Worm (Caenorhabditis elegans) whole organism, young adult: ENCODE measurements around the gene nhr-283.
"Not testable (repeated sequence)": the region's sequence is repeated elsewhere in the genome, so short reads cannot be mapped to it uniquely, and the experiment has no call there.

Experiments
- B0019.2 ChIP-seq: fragments of 200-800 bp; sonication (Bioruptor generic); conservative IDR thresholded peaks from 2 replicates; pipeline ENCODE4 v1.3.6; 2022; ENCODE audit warnings: missing genetic modification reagents, missing genetic modification characterization, missing compliant biosample characterization
- C17E4.6 ChIP-seq: fragments of 200-800 bp; sonication (Bioruptor generic); IDR thresholded peaks from 2 replicates; pipeline ENCODE4 v1.3.6; 2022; ENCODE audit warnings: missing genetic modification reagents, missing genetic modification characterization, missing compliant biosample characterization
- F10E7.11 ChIP-seq: sonication (generic microtip); optimal IDR thresholded peaks from 2 replicates; lab custom pipeline; 2017; ENCODE audit warnings: mild to moderate bottlenecking, missing genetic modification characterization, moderate library complexity, missing compliant biosample characterization
- F39B2.1 ChIP-seq: fragments of 200-800 bp; sonication (Bioruptor generic); IDR thresholded peaks from 2 replicates; pipeline ENCODE4 v1.3.6; 2022; ENCODE audit warnings: missing genetic modification reagents, missing genetic modification characterization, missing compliant biosample characterization
- F49E8.2 ChIP-seq: sonication (generic microtip); optimal IDR thresholded peaks from 3 replicates; lab custom pipeline; 2017; ENCODE audit warnings: missing genetic modification characterization, mild to moderate bottlenecking, missing compliant biosample characterization, antibody characterized with exemption, moderate library complexity; ENCODE audit not compliant: insufficient read depth
- F55B11.4 ChIP-seq: sonication (generic microtip); optimal IDR thresholded peaks from 2 replicates; lab custom pipeline; 2016; ENCODE audit warnings: missing compliant biosample characterization, missing genetic modification characterization, borderline replicate concordance; ENCODE audit not compliant: insufficient read depth
- F57A8.1 ChIP-seq: fragments of 200-800 bp; sonication (Bioruptor generic); optimal IDR thresholded peaks from 2 replicates; lab custom pipeline; 2018; ENCODE audit warnings: mild to moderate bottlenecking, missing genetic modification characterization, moderate library complexity, missing compliant biosample characterization
- K12H6.12 ChIP-seq: fragments of 200-800 bp; sonication (Bioruptor generic); optimal IDR thresholded peaks from 2 replicates; lab custom pipeline; 2018; ENCODE audit warnings: mild to moderate bottlenecking, missing genetic modification characterization, missing compliant biosample characterization
- Y56A3A.18 ChIP-seq: fragments of 200-800 bp; sonication (Bioruptor generic); IDR thresholded peaks from 2 replicates; pipeline ENCODE4 v1.3.6; 2022; ENCODE audit warnings: missing genetic modification reagents, missing genetic modification characterization, missing compliant biosample characterization
- Y79H2A.3 ChIP-seq: fragments of 200-800 bp; sonication (Bioruptor generic); conservative IDR thresholded peaks from 2 replicates; pipeline ENCODE4 v1.3.6; 2022; ENCODE audit warnings: missing genetic modification reagents, missing genetic modification characterization, missing compliant biosample characterization
- Y95B8A.8 ChIP-seq: fragments of 200-800 bp; sonication (Bioruptor generic); IDR thresholded peaks from 2 replicates; pipeline ENCODE4 v1.3.6; 2022; ENCODE audit warnings: missing genetic modification reagents, missing genetic modification characterization, missing compliant biosample characterization
- ZK185.1 ChIP-seq: sonication (generic microtip); optimal IDR thresholded peaks from 2 replicates; lab custom pipeline; 2016; ENCODE audit warnings: mild to moderate bottlenecking, missing genetic modification characterization, missing compliant biosample characterization; ENCODE audit not compliant: poor library complexity, severe bottlenecking
- attf-5 ChIP-seq: fragments of 200-800 bp; sonication (Bioruptor generic); optimal IDR thresholded peaks from 2 replicates; lab custom pipeline; 2018; ENCODE audit warnings: mild to moderate bottlenecking, missing genetic modification characterization, missing compliant biosample characterization
- cebp-1 ChIP-seq, 2 experiments: fragments of 200-800 bp in 1 of 2; sonication (Bioruptor generic) in 1 of 2; sonication (generic microtip) in 1 of 2; IDR thresholded peaks in 1 of 2; optimal IDR thresholded peaks in 1 of 2; 2 replicates each; pipeline versions ENCODE4 v1.3.6 to Lab custom; 2017 to 2022; ENCODE audit warnings: missing compliant biosample characterization in 2 of 2, missing genetic modification characterization in 2 of 2, mild to moderate bottlenecking in 1 of 2, missing genetic modification reagents in 1 of 2, moderate library complexity in 1 of 2
- ceh-100 ChIP-seq: fragments of 200-800 bp; sonication (Bioruptor generic); IDR thresholded peaks from 2 replicates; pipeline ENCODE4 v1.3.6; 2022; ENCODE audit warnings: missing genetic modification reagents, missing genetic modification characterization, missing compliant biosample characterization
- ceh-58 ChIP-seq: fragments of 200-800 bp; sonication (Bioruptor generic); IDR thresholded peaks from 2 replicates; pipeline ENCODE4 v1.3.6; 2022; ENCODE audit warnings: missing genetic modification characterization, missing compliant biosample characterization
- ceh-79 ChIP-seq: sonication (generic microtip); optimal IDR thresholded peaks from 2 replicates; lab custom pipeline; 2017; ENCODE audit warnings: mild to moderate bottlenecking, missing genetic modification characterization, missing compliant biosample characterization
- ceh-91 ChIP-seq: fragments of 200-800 bp; sonication (Bioruptor generic); IDR thresholded peaks from 2 replicates; pipeline ENCODE4 v1.3.6; 2022; ENCODE audit warnings: missing genetic modification reagents, missing genetic modification characterization, missing compliant biosample characterization
- die-1 ChIP-seq: sonication (generic microtip); optimal IDR thresholded peaks from 2 replicates; lab custom pipeline; 2016; ENCODE audit warnings: missing genotype, mild to moderate bottlenecking, missing genetic modification characterization, missing compliant biosample characterization
- dpff-1 ChIP-seq: sonication (generic microtip); optimal IDR thresholded peaks from 2 replicates; lab custom pipeline; 2017; ENCODE audit warnings: mild to moderate bottlenecking, missing genetic modification characterization, missing compliant biosample characterization
- efl-1 ChIP-seq: fragments of 150-350 bp; optimal IDR thresholded peaks from 2 replicates; lab custom pipeline; 2014; ENCODE audit warnings: missing biosample characterization, missing genetic modification reagents, missing genetic modification characterization
- egl-44 ChIP-seq: fragments of 200-800 bp; sonication (Bioruptor generic); IDR thresholded peaks from 2 replicates; pipeline ENCODE4 v1.3.6; 2022; ENCODE audit warnings: missing genetic modification reagents, missing genetic modification characterization, missing compliant biosample characterization
- ekl-4 ChIP-seq: fragments of 200-800 bp; sonication (Bioruptor generic); IDR thresholded peaks from 2 replicates; pipeline ENCODE4 v1.3.6; 2022; ENCODE audit warnings: missing genetic modification reagents, missing genetic modification characterization, missing compliant biosample characterization
- fkh-3 ChIP-seq: sonication (generic microtip); optimal IDR thresholded peaks from 2 replicates; lab custom pipeline; 2016; ENCODE audit warnings: mild to moderate bottlenecking, missing genetic modification characterization, missing compliant biosample characterization
- hmg-1.2 ChIP-seq: fragments of 200-800 bp; sonication (Bioruptor generic); IDR thresholded peaks from 2 replicates; pipeline ENCODE4 v1.3.6; 2022; ENCODE audit warnings: missing genetic modification reagents, missing genetic modification characterization, missing compliant biosample characterization
- nhr-179 ChIP-seq: sonication (generic microtip); optimal IDR thresholded peaks from 2 replicates; lab custom pipeline; 2016; ENCODE audit warnings: mild to moderate bottlenecking, missing genetic modification characterization, missing compliant biosample characterization
- pbrm-1 ChIP-seq: fragments of 200-800 bp; sonication (Bioruptor generic); IDR thresholded peaks from 2 replicates; pipeline ENCODE4 v1.3.6; 2022; ENCODE audit warnings: missing genetic modification reagents, missing genetic modification characterization, missing compliant biosample characterization
- pha-4 ChIP-seq: fragments of 150-350 bp; sonication (generic microtip); optimal IDR thresholded peaks from 2 replicates; lab custom pipeline; 2014; ENCODE audit warnings: missing biosample characterization, missing genetic modification reagents, missing genetic modification characterization
- rcor-1 ChIP-seq: fragments of 200-800 bp; sonication (Bioruptor generic); IDR thresholded peaks from 2 replicates; pipeline ENCODE4 v1.3.6; 2022; ENCODE audit warnings: missing genetic modification reagents, missing genetic modification characterization, missing compliant biosample characterization
- snpc-3.4 ChIP-seq: sonication (generic microtip); optimal IDR thresholded peaks from 2 replicates; lab custom pipeline; 2017; ENCODE audit warnings: missing genetic modification characterization, mild to moderate bottlenecking, missing compliant biosample characterization, antibody characterized with exemption, moderate library complexity, missing genotype, missing genetic modification reagents
- somi-1 ChIP-seq: fragments of 200-800 bp; sonication (Bioruptor generic); optimal IDR thresholded peaks from 2 replicates; lab custom pipeline; 2018; ENCODE audit warnings: mild to moderate bottlenecking, missing genetic modification characterization, missing compliant biosample characterization
- sptf-2 ChIP-seq: fragments of 200-800 bp; sonication (Bioruptor generic); optimal IDR thresholded peaks from 2 replicates; lab custom pipeline; 2018; ENCODE audit warnings: mild to moderate bottlenecking, missing genetic modification characterization, missing compliant biosample characterization
- unc-130 ChIP-seq: sonication (generic microtip); optimal IDR thresholded peaks from 2 replicates; lab custom pipeline; 2016; ENCODE audit warnings: missing genetic modification reagents, missing genetic modification characterization, missing compliant biosample characterization
- zim-3 ChIP-seq: sonication (generic microtip); optimal IDR thresholded peaks from 2 replicates; lab custom pipeline; 2017; ENCODE audit warnings: mild to moderate bottlenecking, missing genetic modification characterization, moderate library complexity, missing compliant biosample characterization
- ztf-18 ChIP-seq: sonication (generic microtip); optimal IDR thresholded peaks from 2 replicates; lab custom pipeline; 2016; ENCODE audit warnings: missing genotype, mild to moderate bottlenecking, missing genetic modification characterization, missing compliant biosample characterization
- ztf-22 ChIP-seq: fragments of 200-800 bp; sonication (Bioruptor generic); optimal IDR thresholded peaks from 2 replicates; lab custom pipeline; 2018; ENCODE audit warnings: mild to moderate bottlenecking, missing genetic modification characterization, moderate library complexity, missing compliant biosample characterization

nhr-283 gene

DNA sequence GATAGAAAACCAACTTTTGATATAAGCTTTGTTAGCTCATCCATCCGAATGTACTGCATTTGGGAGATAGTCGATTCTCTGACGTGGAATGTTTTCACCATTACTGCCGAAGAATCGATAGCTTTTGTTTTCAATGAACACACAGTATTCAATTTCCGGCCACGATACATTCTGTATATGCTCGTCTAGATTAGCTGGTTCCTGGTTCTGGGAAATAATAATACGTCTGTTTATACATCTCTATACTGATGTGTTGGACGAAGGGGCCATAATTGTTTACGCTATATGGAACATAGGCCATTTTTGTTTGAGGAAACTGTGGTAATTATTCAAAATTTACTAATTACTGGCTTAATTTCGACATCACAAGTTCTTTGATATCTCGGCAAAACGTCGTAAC is 26.4 kb downstream of the nhr-283 start, which contains the start of gene str-6:
Gene str-6 (minus strand): TSS at position 101 of the 400 bp plus-strand sequence.
- TF ChIP-seq ceh-91 (GFP tag; lab: Robert Waterston, UW) (no peak), unc-130 (GFP tag; lab: Kevin White, UChicago) (no peak), ceh-58 (GFP tag; lab: Robert Waterston, UW) (no peak), F55B11.4 (tag; lab: Kevin White, UChicago) (no peak), ZK185.1 (no peak), pbrm-1 (GFP tag; lab: Robert Waterston, UW) (no peak), F10E7.11 (tag; lab: Kevin White, UChicago) (no peak), ztf-22 (GFP tag; lab: Kevin White, UChicago) (no peak), cebp-1 (GFP tag; IDR thresholded peaks at IDR 0.05; lab: Robert Waterston, UW) (no peak), cebp-1 (tag; optimal IDR thresholded peaks at IDR 0.05; lab: Kevin White, UChicago) (no peak), rcor-1 (GFP tag; lab: Robert Waterston, UW) (no peak), attf-5 (GFP tag; lab: Kevin White, UChicago) (no peak), K12H6.12 (tag; lab: Kevin White, UChicago) (no peak), fkh-3 (tag; lab: Kevin White, UChicago) (no peak), ceh-79 (tag; lab: Kevin White, UChicago) (no peak), hmg-1.2 (no peak)

DNA sequence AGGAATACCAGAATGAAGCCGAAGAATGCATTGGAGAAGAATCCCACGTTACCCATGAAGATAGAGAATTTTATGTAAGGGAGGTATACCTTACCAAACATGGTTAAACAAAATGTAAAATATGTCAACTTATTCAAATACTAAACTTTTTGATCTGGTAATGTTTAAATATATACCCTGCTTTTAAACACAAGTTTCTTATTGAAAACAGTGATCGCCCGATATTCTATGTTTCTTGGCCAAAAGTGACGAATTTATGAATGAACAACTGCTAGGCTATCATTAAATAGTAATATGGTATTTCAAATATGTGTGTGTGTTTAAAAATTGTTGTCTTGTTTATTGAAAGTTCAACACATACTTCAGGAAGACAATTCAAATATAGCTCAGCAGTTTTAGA is 28.2 kb downstream of the nhr-283 start, which contains the start of gene T23D5.8:
Gene T23D5.8 (minus strand): TSS at position 101 of the 400 bp plus-strand sequence.
- not testable (repeated sequence) for TF ChIP-seq snpc-3.4 (tag; lab: Kevin White, UChicago); die-1 (tag; lab: Kevin White, UChicago); hmg-1.2

DNA sequence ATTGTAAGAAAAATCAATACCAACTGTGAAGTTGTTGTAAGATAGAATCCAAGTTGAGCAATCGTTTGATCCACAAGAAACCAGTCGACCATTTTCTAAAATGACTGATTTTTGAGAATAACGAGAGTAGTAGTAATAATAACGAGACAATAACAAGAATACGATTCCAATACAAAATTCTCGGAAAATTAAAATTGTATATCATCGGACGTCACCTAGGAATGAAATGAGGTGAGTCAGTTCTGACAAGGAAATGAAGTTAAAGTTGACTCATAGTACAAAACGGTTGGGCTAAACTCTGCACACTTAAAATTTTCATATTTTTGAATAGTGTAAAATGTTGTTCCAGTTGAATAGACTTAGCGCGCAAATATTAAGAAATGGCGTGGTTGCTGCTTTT is 32.2 kb downstream of the nhr-283 start, which contains the start of gene str-19:
Gene str-19 (minus strand): TSS at position 101 of the 400 bp plus-strand sequence.
- not testable (repeated sequence) for TF ChIP-seq egl-44 (GFP tag; lab: Robert Waterston, UW); F39B2.1; rcor-1 (GFP tag; lab: Robert Waterston, UW)

DNA sequence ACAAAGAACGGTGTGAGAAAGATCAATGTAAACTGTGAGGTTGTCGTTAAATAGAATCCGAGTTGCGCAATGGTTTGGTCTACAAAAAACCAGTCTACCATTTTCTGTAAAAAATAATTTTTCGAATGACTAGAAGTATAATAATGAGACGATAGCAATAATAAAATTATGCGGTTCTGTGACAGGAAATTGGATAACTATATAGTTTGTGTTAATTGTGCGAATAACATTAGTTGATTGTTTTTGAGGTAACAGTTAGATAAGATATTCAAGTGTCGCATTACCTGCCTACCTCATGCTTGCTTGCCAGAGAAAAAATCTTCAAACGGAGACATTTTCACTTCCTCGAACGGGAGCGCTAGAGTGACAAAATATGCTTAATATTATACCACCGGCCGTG is 34.7 kb downstream of the nhr-283 start, which contains the start of gene str-18:
Gene str-18 (minus strand): TSS at position 101 of the 400 bp plus-strand sequence.
- TF ChIP-seq Y79H2A.3 = no peak
- no peak for TF ChIP-seq somi-1 (GFP tag; lab: Kevin White, UChicago)
- TF ChIP-seq F49E8.2 (tag; lab: Kevin White, UChicago) = no peak
- TF ChIP-seq ztf-18 = no peak
- TF ChIP-seq F57A8.1 (GFP tag; lab: Kevin White, UChicago) = no peak
- TF ChIP-seq efl-1 = no peak
- TF ChIP-seq B0019.2 = no peak
- TF ChIP-seq nhr-179 = no peak
- no peak for TF ChIP-seq pha-4
- TF ChIP-seq sptf-2 = no peak
- TF ChIP-seq F10E7.11 (tag; lab: Kevin White, UChicago) = no peak
- TF ChIP-seq Y56A3A.18 (GFP tag; lab: Robert Waterston, UW) = no peak
- no peak for TF ChIP-seq ceh-100
- no peak for TF ChIP-seq dpff-1 (tag; lab: Kevin White, UChicago)
- TF ChIP-seq ekl-4 = no peak
- no peak for TF ChIP-seq zim-3
- no peak for TF ChIP-seq C17E4.6
- no peak for TF ChIP-seq Y95B8A.8 (GFP tag; lab: Robert Waterston, UW)
- no peak for TF ChIP-seq F55B11.4 (tag; lab: Kevin White, UChicago)
